Fruit fly (Drosophila melanogaster) whole organism, embryonic: ENCODE data around the gene CenB1A.

Experiments
- Abd-B ChIP-seq: fragments of 200-800 bp; sonication (Bioruptor generic); optimal IDR thresholded peaks from 2 replicates; lab custom pipeline; 2018; ENCODE audit warnings: missing biosample characterization, mild to moderate bottlenecking, missing genetic modification characterization, moderate library complexity
- Antp ChIP-seq: fragments of 200-800 bp; sonication (Bioruptor generic); optimal IDR thresholded peaks from 3 replicates; lab custom pipeline; 2016; ENCODE audit warnings: missing biosample characterization, missing genetic modification characterization
- BEAF-32 ChIP-seq: fragments of 200-800 bp; sonication (Bioruptor generic); optimal IDR thresholded peaks from 3 replicates; lab custom pipeline; 2017; ENCODE audit warnings: missing biosample characterization, missing genetic modification characterization, mild to moderate bottlenecking, moderate library complexity, missing genetic modification reagents
- Bgb ChIP-seq: fragments of 200-800 bp; sonication (Bioruptor generic); IDR thresholded peaks from 2 replicates; pipeline ENCODE4 v1.3.6; 2022; ENCODE audit warnings: missing biosample characterization, missing genetic modification characterization; ENCODE audit not compliant: partially characterized antibody
- CG10431 ChIP-seq: fragments of 200-800 bp; sonication (Bioruptor generic); optimal IDR thresholded peaks from 3 replicates; lab custom pipeline; 2018; ENCODE audit warnings: missing biosample characterization, mild to moderate bottlenecking, missing genetic modification characterization
- CG11093 ChIP-seq: fragments of 200-800 bp; sonication (Bioruptor generic); IDR thresholded peaks from 3 replicates; pipeline ENCODE4 v1.3.6; 2022; ENCODE audit warnings: missing biosample characterization, missing genetic modification characterization
- CG11504 ChIP-seq: fragments of 200-800 bp; sonication (Bioruptor generic); optimal IDR thresholded peaks from 3 replicates; lab custom pipeline; 2019; ENCODE audit warnings: missing biosample characterization, mild to moderate bottlenecking, missing genetic modification characterization, moderate library complexity
- CG11696 ChIP-seq: fragments of 200-800 bp; sonication (Bioruptor generic); IDR thresholded peaks from 2 replicates; pipeline ENCODE4 v1.3.6; 2022; ENCODE audit warnings: missing biosample characterization, missing genetic modification characterization
- CG11723 ChIP-seq: fragments of 200-800 bp; sonication (Bioruptor generic); optimal IDR thresholded peaks from 2 replicates; lab custom pipeline; 2017; ENCODE audit warnings: missing biosample characterization, mild to moderate bottlenecking, missing genetic modification characterization
- CG12071 ChIP-seq: fragments of 200-800 bp; sonication (Bioruptor generic); optimal IDR thresholded peaks from 3 replicates; lab custom pipeline; 2018; ENCODE audit warnings: missing biosample characterization, mild to moderate bottlenecking, missing genetic modification characterization
- CG12769 ChIP-seq: fragments of 200-800 bp; sonication (Bioruptor generic); optimal IDR thresholded peaks from 2 replicates; lab custom pipeline; 2019; ENCODE audit warnings: missing biosample characterization, mild to moderate bottlenecking, missing genetic modification characterization, moderate library complexity
- CG13296 ChIP-seq: fragments of 200-800 bp; sonication (Bioruptor generic); optimal IDR thresholded peaks from 3 replicates; lab custom pipeline; 2018; ENCODE audit warnings: missing biosample characterization, mild to moderate bottlenecking, missing genetic modification characterization
- CG14441 ChIP-seq: fragments of 200-800 bp; sonication (Bioruptor generic); IDR thresholded peaks from 2 replicates; pipeline ENCODE4 v1.3.6; 2022; ENCODE audit warnings: missing biosample characterization, missing genetic modification characterization
- CG14710 ChIP-seq: fragments of 200-800 bp; sonication (Bioruptor generic); optimal IDR thresholded peaks from 3 replicates; lab custom pipeline; 2019; ENCODE audit warnings: missing biosample characterization, mild to moderate bottlenecking, missing genetic modification characterization, moderate library complexity
- CG16813 ChIP-seq: fragments of 200-800 bp; sonication (Bioruptor generic); IDR thresholded peaks from 3 replicates; pipeline ENCODE4 v1.3.6; 2022; ENCODE audit warnings: missing biosample characterization, missing genetic modification characterization; ENCODE audit not compliant: partially characterized antibody
- CG17385 ChIP-seq: fragments of 200-800 bp; sonication (Bioruptor generic); optimal IDR thresholded peaks from 3 replicates; lab custom pipeline; 2018; ENCODE audit warnings: missing biosample characterization, mild to moderate bottlenecking, missing genetic modification characterization
- CG17802 ChIP-seq: fragments of 200-800 bp; sonication (Bioruptor generic); optimal IDR thresholded peaks from 2 replicates; lab custom pipeline; 2018; ENCODE audit warnings: missing biosample characterization, mild to moderate bottlenecking, missing genetic modification characterization, moderate library complexity
- CG17829 ChIP-seq: fragments of 200-800 bp; optimal IDR thresholded peaks from 2 replicates; lab custom pipeline; 2019; ENCODE audit warnings: missing biosample characterization, mild to moderate bottlenecking, missing genetic modification characterization, moderate library complexity
- CG30403 ChIP-seq: fragments of 200-800 bp; sonication (Bioruptor generic); optimal IDR thresholded peaks from 3 replicates; lab custom pipeline; 2016; ENCODE audit warnings: missing biosample characterization, missing genetic modification characterization
- CG32767 ChIP-seq: fragments of 200-800 bp; sonication (Bioruptor generic); IDR thresholded peaks from 2 replicates; pipeline ENCODE4 v1.3.6; 2022; ENCODE audit warnings: missing biosample characterization, missing genetic modification characterization
- CG33557 ChIP-seq: fragments of 200-800 bp; sonication (Bioruptor generic); optimal IDR thresholded peaks from 2 replicates; lab custom pipeline; 2019; ENCODE audit warnings: missing biosample characterization, mild to moderate bottlenecking, missing genetic modification characterization, moderate library complexity
- CG34422 ChIP-seq: fragments of 200-800 bp; sonication (Bioruptor generic); IDR thresholded peaks from 3 replicates; pipeline ENCODE4 v1.3.6; 2022; ENCODE audit warnings: missing biosample characterization, missing genetic modification characterization
- CG3847 ChIP-seq: fragments of 200-800 bp; sonication (Bioruptor generic); IDR thresholded peaks from 2 replicates; pipeline ENCODE4 v1.3.6; 2022; ENCODE audit warnings: missing biosample characterization, missing genetic modification characterization
- CG5245 ChIP-seq: fragments of 200-800 bp; sonication (Bioruptor generic); optimal IDR thresholded peaks from 3 replicates; lab custom pipeline; 2016; ENCODE audit warnings: missing biosample characterization, missing genetic modification characterization
- CG9215 ChIP-seq: fragments of 200-800 bp; sonication (Bioruptor generic); IDR thresholded peaks from 2 replicates; pipeline ENCODE4 v1.3.6; 2022; ENCODE audit warnings: missing biosample characterization, missing genetic modification characterization
- Chrac-16 ChIP-seq: fragments of 200-800 bp; sonication (Bioruptor generic); optimal IDR thresholded peaks from 3 replicates; lab custom pipeline; 2016; ENCODE audit warnings: missing biosample characterization, missing genetic modification characterization
- D ChIP-seq, 2 experiments: fragments of 200-800 bp in 1 of 2; fragments of >200 bp in 1 of 2; sonication (Bioruptor generic) in 1 of 2; optimal IDR thresholded peaks; 2 replicates in 1 of 2; 3 replicates in 1 of 2; lab custom pipeline; 2017; ENCODE audit warnings: mild to moderate bottlenecking in 1 of 2, missing biosample characterization in 1 of 2, missing genetic modification characterization in 1 of 2, missing genetic modification reagents in 1 of 2
- Dfd ChIP-seq, 2 experiments: fragments of >200 bp; optimal IDR thresholded peaks; 2 replicates each; lab custom pipeline; 2017; ENCODE audit warnings: missing biosample characterization in 2 of 2, missing genetic modification characterization in 2 of 2
- Dll ChIP-seq: fragments of 200-800 bp; sonication (Bioruptor generic); IDR thresholded peaks from 4 replicates; pipeline ENCODE4 v1.3.6; 2022; ENCODE audit warnings: missing biosample characterization, missing genetic modification characterization; ENCODE audit not compliant: partially characterized antibody
- Gsc ChIP-seq: fragments of 200-800 bp; sonication (Bioruptor generic); IDR thresholded peaks from 2 replicates; pipeline ENCODE4 v1.3.6; 2022; ENCODE audit warnings: missing biosample characterization, missing genetic modification characterization
- Hey ChIP-seq: fragments of 200-800 bp; sonication (Bioruptor generic); optimal IDR thresholded peaks from 3 replicates; lab custom pipeline; 2018; ENCODE audit warnings: missing biosample characterization, mild to moderate bottlenecking, missing genetic modification characterization
- Hr3 ChIP-seq: fragments of 200-800 bp; sonication (Bioruptor generic); optimal IDR thresholded peaks from 3 replicates; lab custom pipeline; 2016; ENCODE audit warnings: missing biosample characterization, missing genetic modification characterization
- MBD-R2 ChIP-seq: fragments of 200-800 bp; sonication (Bioruptor generic); IDR thresholded peaks from 2 replicates; pipeline ENCODE4 v1.3.6; 2022; ENCODE audit warnings: missing biosample characterization, missing genetic modification characterization
- NFAT ChIP-seq: fragments of 200-800 bp; sonication (Bioruptor generic); IDR thresholded peaks from 2 replicates; pipeline ENCODE4 v1.3.6; 2022; ENCODE audit warnings: missing biosample characterization, missing genetic modification characterization
- Neu2 ChIP-seq: fragments of 200-800 bp; sonication (Bioruptor generic); optimal IDR thresholded peaks from 3 replicates; lab custom pipeline; 2016; ENCODE audit warnings: missing biosample characterization, missing genetic modification characterization, borderline replicate concordance
- Rx ChIP-seq: fragments of 200-800 bp; sonication (Bioruptor generic); IDR thresholded peaks from 2 replicates; pipeline ENCODE4 v1.3.6; 2022; ENCODE audit warnings: missing biosample characterization, missing genetic modification characterization
- Spps ChIP-seq: fragments of 200-800 bp; sonication (Bioruptor generic); optimal IDR thresholded peaks from 2 replicates; lab custom pipeline; 2018; ENCODE audit warnings: missing biosample characterization, mild to moderate bottlenecking, missing genetic modification characterization
- Sry-δ ChIP-seq: fragments of 200-800 bp; sonication (Bioruptor generic); optimal IDR thresholded peaks from 2 replicates; lab custom pipeline; 2016; ENCODE audit warnings: missing biosample characterization, missing genetic modification characterization
- ase ChIP-seq: fragments of 200-800 bp; sonication (Bioruptor generic); IDR thresholded peaks from 3 replicates; pipeline ENCODE4 v1.3.6; 2022; ENCODE audit warnings: missing biosample characterization, missing genetic modification characterization
- cas ChIP-seq: fragments of 200-800 bp; sonication (Bioruptor generic); IDR thresholded peaks from 2 replicates; pipeline ENCODE4 v1.3.6; 2022; ENCODE audit warnings: missing biosample characterization, missing genetic modification characterization
- crol ChIP-seq: fragments of 200-800 bp; sonication (Bioruptor generic); IDR thresholded peaks from 2 replicates; pipeline ENCODE4 v1.3.6; 2022; ENCODE audit warnings: missing biosample characterization, missing genetic modification characterization
- cwo ChIP-seq: fragments of 200-800 bp; sonication (Bioruptor generic); optimal IDR thresholded peaks from 3 replicates; lab custom pipeline; 2017; ENCODE audit warnings: missing biosample characterization, missing genetic modification characterization, mild to moderate bottlenecking, moderate library complexity, missing genetic modification reagents
- dati ChIP-seq: fragments of 200-800 bp; sonication (Bioruptor generic); IDR thresholded peaks from 2 replicates; pipeline ENCODE4 v1.3.6; 2022; ENCODE audit warnings: missing biosample characterization, missing genetic modification characterization
- fd3F ChIP-seq: fragments of 200-800 bp; sonication (Bioruptor generic); optimal IDR thresholded peaks from 2 replicates; lab custom pipeline; 2018; ENCODE audit warnings: missing biosample characterization, mild to moderate bottlenecking, missing genetic modification characterization, moderate library complexity
- jumu ChIP-seq: fragments of 200-800 bp; sonication (Bioruptor generic); optimal IDR thresholded peaks from 3 replicates; lab custom pipeline; 2016; ENCODE audit warnings: missing biosample characterization, missing genetic modification characterization
- knrl ChIP-seq: fragments of 200-800 bp; sonication (Bioruptor generic); IDR thresholded peaks from 3 replicates; pipeline ENCODE4 v1.3.6; 2022; ENCODE audit warnings: missing biosample characterization, missing genetic modification characterization; ENCODE audit not compliant: partially characterized antibody
- lilli ChIP-seq: fragments of 200-800 bp; sonication (Bioruptor generic); optimal IDR thresholded peaks from 3 replicates; lab custom pipeline; 2016; ENCODE audit warnings: missing biosample characterization, missing genetic modification characterization
- sd ChIP-seq: fragments of 200-800 bp; sonication (Bioruptor generic); optimal IDR thresholded peaks from 3 replicates; lab custom pipeline; 2018; ENCODE audit warnings: missing biosample characterization, mild to moderate bottlenecking, missing genetic modification characterization, moderate library complexity
- sug ChIP-seq: fragments of 200-800 bp; optimal IDR thresholded peaks from 2 replicates; lab custom pipeline; 2019; ENCODE audit warnings: missing biosample characterization, mild to moderate bottlenecking, missing genetic modification characterization, moderate library complexity
- vnd ChIP-seq: fragments of 200-800 bp; sonication (Bioruptor generic); IDR thresholded peaks from 3 replicates; pipeline ENCODE4 v1.3.6; 2022; ENCODE audit warnings: missing biosample characterization, missing genetic modification characterization; ENCODE audit not compliant: partially characterized antibody

CenB1A gene

DNA sequence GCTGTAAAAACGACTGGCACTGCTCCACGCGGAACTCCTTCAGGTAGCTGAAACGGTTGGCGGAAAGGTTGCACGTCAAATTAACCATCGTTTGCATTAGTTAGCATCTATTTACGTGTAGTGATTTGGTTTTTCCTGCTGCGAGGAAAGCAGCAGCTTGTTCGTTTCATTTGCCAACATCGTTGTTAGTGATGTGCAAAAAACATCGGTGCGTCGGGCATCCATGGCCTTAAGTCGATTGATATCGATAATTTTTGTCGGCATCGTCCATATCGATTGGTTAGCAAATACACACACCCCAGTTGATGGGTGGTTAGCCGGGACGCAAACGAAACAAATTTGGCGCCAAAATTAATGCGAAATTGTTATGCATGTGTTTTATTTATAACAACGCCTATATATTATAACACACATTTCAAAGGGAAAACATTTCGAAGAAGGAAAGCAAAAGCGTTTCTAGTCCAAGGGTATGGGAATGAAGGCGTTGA is 39.5 kb downstream of the CenB1A start, which contains the start of gene unk (continued):
- TF ChIP-seq dati (GFP tag; lab: Robert Waterston, UW) = no peak
- peak; percentile 37; the same call in 2 of the 3 replicates for TF ChIP-seq CG34422
- TF ChIP-seq CG17802 = no peak
- no peak for TF ChIP-seq CG11696 (GFP tag; lab: Robert Waterston, UW)
- TF ChIP-seq Rx (GFP tag; lab: Robert Waterston, UW) = no peak
- no peak for TF ChIP-seq crol (GFP tag; lab: Robert Waterston, UW)
- TF ChIP-seq Dfd (GFP tag; optimal IDR thresholded peaks at IDR 0.05; lab: Kevin White, UChicago) = no peak
- no peak for TF ChIP-seq CG11504 (tag; lab: Kevin White, UChicago)
- peak; percentile 98 for TF ChIP-seq Sry-δ (GFP tag; lab: Kevin White, UChicago)
- no peak for TF ChIP-seq CG9215
- TF ChIP-seq Bgb (GFP tag; lab: Robert Waterston, UW) = peak; percentile 99
- peak; percentile 96 for TF ChIP-seq vnd (GFP tag; lab: Robert Waterston, UW)
- TF ChIP-seq CG5245 (GFP tag; lab: Kevin White, UChicago) = no peak
- no peak for TF ChIP-seq Hr3 (GFP tag; lab: Kevin White, UChicago)
- no peak for TF ChIP-seq CG13296
- TF ChIP-seq CG3847 (GFP tag; lab: Robert Waterston, UW) = peak; percentile 50
- no peak for TF ChIP-seq CG11093 (GFP tag; lab: Robert Waterston, UW)
- TF ChIP-seq Gsc (GFP tag; lab: Robert Waterston, UW) = no peak
- TF ChIP-seq CG17829 (tag; lab: Kevin White, UChicago) = peak; percentile 71
- no peak for TF ChIP-seq CG17385 (GFP tag; lab: Kevin White, UChicago)
- peak; percentile 99 for TF ChIP-seq knrl
- no peak for TF ChIP-seq Chrac-16 (GFP tag; lab: Kevin White, UChicago)
- no peak; the same call in 2 of the 3 replicates for TF ChIP-seq ase
- TF ChIP-seq Dll = peak; percentile 96
- no peak for TF ChIP-seq cas
- no peak for TF ChIP-seq Abd-B (GFP tag; lab: Kevin White, UChicago)
- no peak for TF ChIP-seq CG30403 (GFP tag; lab: Kevin White, UChicago)
- peak; percentile 43 for TF ChIP-seq Antp (GFP tag; lab: Kevin White, UChicago)
- peak; percentile 66 for TF ChIP-seq sug (tag; lab: Kevin White, UChicago)
- TF ChIP-seq CG10431 (GFP tag; lab: Kevin White, UChicago) = no peak
- TF ChIP-seq jumu = no peak
- TF ChIP-seq cwo (GFP tag; lab: Kevin White, UChicago) = no peak
- TF ChIP-seq Neu2 = no peak
- TF ChIP-seq Hey (tag; lab: Kevin White, UChicago) = no peak
- TF ChIP-seq CG32767 (GFP tag; lab: Robert Waterston, UW) = no peak
- no peak for TF ChIP-seq CG33557 (GFP tag; lab: Kevin White, UChicago)
- TF ChIP-seq CG16813 (GFP tag; lab: Robert Waterston, UW) = peak; percentile 97
- TF ChIP-seq lilli (GFP tag; lab: Kevin White, UChicago) = peak; percentile 17
- no peak for TF ChIP-seq CG12071 (GFP tag; lab: Kevin White, UChicago)
- TF ChIP-seq CG11723 = no peak
- peak; percentile 34 for TF ChIP-seq CG14710 (tag; lab: Kevin White, UChicago)
- no peak for TF ChIP-seq Spps (tag; lab: Kevin White, UChicago)
- TF ChIP-seq CG14441 (GFP tag; lab: Robert Waterston, UW) = no peak
- no peak for TF ChIP-seq sd (tag; lab: Kevin White, UChicago)
- peak; percentile 19; the same call in 1 of the 2 replicates for TF ChIP-seq MBD-R2
- TF ChIP-seq D (optimal IDR thresholded peaks at IDR 0.05; lab: Kevin White, UChicago) = no peak
- no peak for TF ChIP-seq D (GFP tag; optimal IDR thresholded peaks at IDR 0.05; lab: Kevin White, UChicago)
- no peak for TF ChIP-seq CG12769 (tag; lab: Kevin White, UChicago)
- TF ChIP-seq fd3F (GFP tag; lab: Kevin White, UChicago) = no peak
- peak; percentile 98 for TF ChIP-seq BEAF-32 (GFP tag; lab: Kevin White, UChicago)
- peak; percentile 68 for TF ChIP-seq NFAT (GFP tag; lab: Robert Waterston, UW)
